Worm (Caenorhabditis elegans) whole organism, mixed stage, embryonic: Measurements from ENCODE around the gene srw-77.

Source experiments
- M03D4.4 ChIP-seq: sonication (generic microtip); optimal IDR thresholded peaks from 2 replicates; lab custom pipeline; 2017; ENCODE audit warnings: mild to moderate bottlenecking, missing genetic modification characterization, missing compliant biosample characterization
- bed-3 ChIP-seq: fragments of 200-800 bp; sonication (Bioruptor generic); optimal IDR thresholded peaks from 3 replicates; lab custom pipeline; 2018; ENCODE audit warnings: mild to moderate bottlenecking, missing genetic modification characterization, moderate library complexity, missing compliant biosample characterization
- blmp-1 ChIP-seq: fragments of 150-350 bp; optimal IDR thresholded peaks from 2 replicates; lab custom pipeline; 2014; ENCODE audit warnings: missing biosample characterization, missing genetic modification characterization
- ceh-39 ChIP-seq: fragments of 150-350 bp; optimal IDR thresholded peaks from 2 replicates; lab custom pipeline; 2014; ENCODE audit warnings: missing biosample characterization, missing genetic modification characterization
- ceh-43 ChIP-seq: fragments of 200-800 bp; sonication (Bioruptor generic); optimal IDR thresholded peaks from 2 replicates; lab custom pipeline; 2018; ENCODE audit warnings: mild to moderate bottlenecking, missing genetic modification characterization, moderate library complexity, missing compliant biosample characterization
- ceh-83 ChIP-seq: fragments of 200-800 bp; sonication (Bioruptor generic); optimal IDR thresholded peaks from 2 replicates; lab custom pipeline; 2018; ENCODE audit warnings: mild to moderate bottlenecking, missing genetic modification characterization, missing compliant biosample characterization
- ces-1 ChIP-seq: fragments of 150-350 bp; optimal IDR thresholded peaks from 2 replicates; lab custom pipeline; 2014; ENCODE audit warnings: missing biosample characterization, missing genetic modification reagents, missing genetic modification characterization
- cnd-1 ChIP-seq: fragments of 200-800 bp; sonication (Bioruptor generic); optimal IDR thresholded peaks from 2 replicates; lab custom pipeline; 2018; ENCODE audit warnings: mild to moderate bottlenecking, missing genetic modification characterization, missing compliant biosample characterization
- drap-1 ChIP-seq: fragments of 200-800 bp; sonication (Bioruptor generic); optimal IDR thresholded peaks from 3 replicates; lab custom pipeline; 2018; ENCODE audit warnings: mild to moderate bottlenecking, missing genetic modification characterization, missing compliant biosample characterization
- elt-1 ChIP-seq: sonication (generic microtip); optimal IDR thresholded peaks from 2 replicates; lab custom pipeline; 2017; ENCODE audit warnings: missing genetic modification characterization, mild to moderate bottlenecking, missing compliant biosample characterization, antibody characterized with exemption, moderate library complexity, borderline replicate concordance; ENCODE audit not compliant: insufficient read depth
- elt-3 ChIP-seq: fragments of 150-350 bp; optimal IDR thresholded peaks from 2 replicates; lab custom pipeline; 2014; ENCODE audit warnings: missing biosample characterization, missing genetic modification characterization
- flh-1 ChIP-seq: fragments of 200-800 bp; sonication (Bioruptor generic); optimal IDR thresholded peaks from 2 replicates; lab custom pipeline; 2018; ENCODE audit warnings: mild to moderate bottlenecking, missing genetic modification characterization, moderate library complexity, missing compliant biosample characterization
- ham-2 ChIP-seq: fragments of 200-800 bp; sonication (Bioruptor generic); optimal IDR thresholded peaks from 2 replicates; lab custom pipeline; 2018; ENCODE audit warnings: mild to moderate bottlenecking, missing genetic modification characterization, missing compliant biosample characterization
- hlh-1 ChIP-seq: fragments of 150-350 bp; optimal IDR thresholded peaks from 2 replicates; lab custom pipeline; 2014; ENCODE audit warnings: missing biosample characterization, missing genetic modification reagents, missing genetic modification characterization
- lin-32 ChIP-seq: fragments of 200-800 bp; sonication (Bioruptor generic); optimal IDR thresholded peaks from 2 replicates; lab custom pipeline; 2018; ENCODE audit warnings: mild to moderate bottlenecking, missing genetic modification characterization, missing compliant biosample characterization
- lsy-2 ChIP-seq: fragments of 150-350 bp; optimal IDR thresholded peaks from 2 replicates; lab custom pipeline; 2014; ENCODE audit warnings: missing biosample characterization, missing genetic modification characterization
- mab-5 ChIP-seq: fragments of 150-350 bp; optimal IDR thresholded peaks from 2 replicates; lab custom pipeline; 2014; ENCODE audit warnings: missing biosample characterization, missing genetic modification characterization
- mep-1 ChIP-seq: fragments of 150-350 bp; optimal IDR thresholded peaks from 2 replicates; lab custom pipeline; 2017; ENCODE audit warnings: missing biosample characterization, missing genetic modification reagents, missing genetic modification characterization, inconsistent platforms
- mls-2 ChIP-seq: sonication (generic microtip); optimal IDR thresholded peaks from 2 replicates; lab custom pipeline; 2016; ENCODE audit warnings: mild to moderate bottlenecking, missing genetic modification characterization, moderate library complexity, missing compliant biosample characterization
- nhr-12 ChIP-seq: fragments of 150-350 bp; optimal IDR thresholded peaks from 2 replicates; lab custom pipeline; 2014; ENCODE audit warnings: missing biosample characterization, missing genetic modification characterization
- nhr-2 ChIP-seq: fragments of 150-350 bp; optimal IDR thresholded peaks from 2 replicates; lab custom pipeline; 2014; ENCODE audit warnings: missing biosample characterization, missing genetic modification characterization
- nhr-28 ChIP-seq: fragments of 150-350 bp; optimal IDR thresholded peaks from 2 replicates; lab custom pipeline; 2014; ENCODE audit warnings: missing biosample characterization, missing genetic modification characterization
- nhr-76 ChIP-seq: sonication (generic microtip); optimal IDR thresholded peaks from 2 replicates; lab custom pipeline; 2017; ENCODE audit warnings: missing biosample characterization, missing genetic modification characterization
- pha-4 ChIP-seq: fragments of 150-350 bp; optimal IDR thresholded peaks from 2 replicates; lab custom pipeline; 2018; ENCODE audit warnings: missing biosample characterization, missing genetic modification reagents, missing genetic modification characterization
- sptf-1 ChIP-seq: sonication (generic microtip); optimal IDR thresholded peaks from 2 replicates; lab custom pipeline; 2017; ENCODE audit warnings: mild to moderate bottlenecking, missing genetic modification characterization, moderate library complexity, missing compliant biosample characterization
- tbx-8 ChIP-seq: fragments of 200-800 bp; sonication (Bioruptor generic); optimal IDR thresholded peaks from 2 replicates; lab custom pipeline; 2018; ENCODE audit warnings: mild to moderate bottlenecking, missing genetic modification characterization, moderate library complexity, missing compliant biosample characterization
- unc-39 ChIP-seq: fragments of 150-350 bp; optimal IDR thresholded peaks from 2 replicates; lab custom pipeline; 2014; ENCODE audit warnings: missing biosample characterization, missing genetic modification characterization
- unc-62 ChIP-seq: fragments of 150-350 bp; optimal IDR thresholded peaks from 2 replicates; lab custom pipeline; 2014; ENCODE audit warnings: missing biosample characterization, missing genetic modification reagents, missing genetic modification characterization
- zip-8 ChIP-seq: fragments of 150-350 bp; optimal IDR thresholded peaks from 2 replicates; lab custom pipeline; 2014; ENCODE audit warnings: missing biosample characterization, missing genetic modification characterization
- ztf-11 ChIP-seq: fragments of 150-350 bp; optimal IDR thresholded peaks from 2 replicates; lab custom pipeline; 2014; ENCODE audit warnings: missing biosample characterization, missing genetic modification characterization

The srw-77 gene

DNA sequence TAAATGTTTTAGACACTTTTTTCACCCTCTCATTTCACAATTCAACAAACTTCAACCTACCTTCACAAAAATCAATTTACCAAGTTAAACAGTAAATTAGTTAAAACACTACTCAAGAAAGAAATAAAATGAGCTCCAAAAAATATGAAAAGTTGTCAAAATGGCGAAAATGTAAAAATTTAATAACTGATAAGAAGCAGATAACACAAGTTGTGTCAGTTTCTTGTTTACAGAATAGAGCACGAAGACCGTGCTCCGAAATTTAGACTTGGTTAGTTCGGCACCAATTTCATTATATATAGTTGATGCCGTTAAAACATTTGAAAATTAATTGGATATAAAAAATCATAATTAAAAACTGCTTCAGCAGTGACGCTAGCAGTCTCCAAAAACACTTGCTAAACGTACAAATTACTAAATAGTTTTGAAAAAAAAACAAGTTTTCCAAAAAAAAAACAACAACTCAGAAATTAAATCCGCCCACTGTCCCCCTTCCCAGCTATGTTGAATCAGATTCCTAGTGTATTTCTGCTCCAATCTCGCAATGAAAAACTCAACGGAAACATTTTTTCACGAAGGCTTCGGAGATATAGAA is 32.6 kb downstream of the srw-77 start, which contains the start of gene srw-54:
Gene srw-54, plus strand, starts transcription at position 545 of the 595 bp plus-strand sequence.
- TF ChIP-seq zip-8 (tag; lab: Kevin White, UChicago) (no peak), hlh-1 (no peak), flh-1 (no peak), elt-1 (tag; lab: Kevin White, UChicago) (no peak), sptf-1 (tag; lab: Kevin White, UChicago) (no peak), ceh-43 (GFP tag; lab: Kevin White, UChicago) (no peak), ces-1 (GFP tag; lab: Kevin White, UChicago) (no peak), elt-3 (tag; lab: Kevin White, UChicago) (no peak), unc-62 (no peak), mep-1 (tag; lab: Kevin White, UChicago) (no peak)
- TF ChIP-seq, all 35 proteins: peak for 0

DNA sequence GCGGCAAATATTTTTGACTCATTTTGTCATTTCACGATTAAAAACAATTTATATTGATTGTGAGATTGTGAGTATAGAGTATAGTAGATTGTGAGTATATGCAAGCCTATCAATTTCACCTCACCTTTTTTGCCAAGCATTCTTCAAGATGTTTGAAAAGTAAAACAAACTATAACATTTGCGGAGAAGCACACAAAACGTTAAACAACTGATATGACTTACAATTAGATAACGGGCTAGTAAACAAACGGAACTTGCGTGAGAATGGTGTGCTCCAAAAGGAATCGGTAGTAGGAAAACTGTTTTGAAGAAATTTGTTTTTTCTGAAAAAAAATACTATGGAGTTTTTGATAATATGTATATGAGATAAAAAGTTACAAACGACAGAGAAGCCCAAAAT is 33.4 kb downstream of the srw-77 start:
- TF ChIP-seq cnd-1 (tag; lab: Kevin White, UChicago) (no peak), ceh-39 (tag; lab: Kevin White, UChicago) (no peak), elt-1 (tag; lab: Kevin White, UChicago) (no peak), lsy-2 (tag; lab: Kevin White, UChicago) (no peak)
- TF ChIP-seq, all 35 proteins: peak for 0

DNA sequence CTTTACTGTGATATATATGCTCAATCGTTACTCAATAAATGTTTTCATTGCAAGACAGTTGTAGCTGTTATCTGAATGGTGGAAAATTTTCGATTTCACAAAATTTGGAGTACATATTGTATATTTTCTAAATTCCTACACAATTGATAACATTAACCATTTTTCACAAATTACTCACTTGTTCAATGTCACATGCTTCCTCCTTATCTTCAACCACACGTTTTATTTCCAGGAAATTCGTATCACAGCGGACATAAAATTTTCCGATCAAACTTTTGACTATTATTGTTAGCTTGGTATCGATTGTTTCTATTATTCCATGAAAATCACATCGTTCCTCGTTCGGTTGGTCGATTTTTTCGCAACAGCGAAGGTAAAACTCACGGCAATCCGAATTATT is 35.0 kb downstream of the srw-77 start:
- TF ChIP-seq unc-62: no peak
- TF ChIP-seq sptf-1 (tag; lab: Kevin White, UChicago): no peak
- no peak for TF ChIP-seq ceh-83 (GFP tag; lab: Kevin White, UChicago)
- no peak for TF ChIP-seq nhr-2 (tag; lab: Kevin White, UChicago)
- TF ChIP-seq ceh-39 (tag; lab: Kevin White, UChicago): no peak
- TF ChIP-seq M03D4.4 (tag; lab: Kevin White, UChicago): no peak
- TF ChIP-seq zip-8 (tag; lab: Kevin White, UChicago): no peak
- TF ChIP-seq cnd-1 (tag; lab: Kevin White, UChicago): no peak
- no peak for TF ChIP-seq hlh-1
- TF ChIP-seq ztf-11 (tag; lab: Kevin White, UChicago): no peak
- TF ChIP-seq nhr-12: no peak
- TF ChIP-seq elt-1 (tag; lab: Kevin White, UChicago): no peak

DNA sequence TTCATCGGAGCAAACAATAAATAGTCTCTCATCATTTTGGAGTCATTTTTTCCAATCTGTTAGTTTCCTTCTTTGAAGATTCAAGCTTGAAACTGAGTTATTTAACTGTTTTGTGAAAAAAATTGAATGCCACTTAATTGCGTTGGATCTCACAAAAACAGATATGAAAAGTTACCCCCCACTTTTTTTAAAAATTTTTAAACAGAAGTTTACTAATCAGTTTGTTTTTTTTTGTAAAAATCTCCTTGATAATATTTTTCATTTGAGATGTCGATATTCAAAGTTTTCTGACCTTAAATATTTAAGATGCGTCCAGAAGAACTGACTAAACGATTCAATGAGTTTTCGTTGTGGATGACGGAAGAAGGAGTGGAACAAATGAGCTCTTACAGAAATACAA is 37.1 kb downstream of the srw-77 start, which contains the start of gene Y32B12C.1:
Gene Y32B12C.1, plus strand, starts transcription at position 301 of the 400 bp plus-strand sequence.
- TF ChIP-seq sptf-1 (tag; lab: Kevin White, UChicago) (no peak), ham-2 (GFP tag; lab: Kevin White, UChicago) (no peak), unc-39 (tag; lab: Kevin White, UChicago) (no peak), lin-32 (GFP tag; lab: Kevin White, UChicago) (no peak), mls-2 (tag; lab: Kevin White, UChicago) (no peak), blmp-1 (no peak), zip-8 (tag; lab: Kevin White, UChicago) (no peak), nhr-2 (tag; lab: Kevin White, UChicago) (no peak), unc-62 (no peak), nhr-12 (no peak), tbx-8 (no peak), ces-1 (GFP tag; lab: Kevin White, UChicago) (no peak), elt-3 (tag; lab: Kevin White, UChicago) (no peak), M03D4.4 (tag; lab: Kevin White, UChicago) (no peak), cnd-1 (tag; lab: Kevin White, UChicago) (no peak), elt-1 (tag; lab: Kevin White, UChicago) (no peak), mab-5 (tag; lab: Kevin White, UChicago) (no peak)
- TF ChIP-seq, all 35 proteins: peak for 0

DNA sequence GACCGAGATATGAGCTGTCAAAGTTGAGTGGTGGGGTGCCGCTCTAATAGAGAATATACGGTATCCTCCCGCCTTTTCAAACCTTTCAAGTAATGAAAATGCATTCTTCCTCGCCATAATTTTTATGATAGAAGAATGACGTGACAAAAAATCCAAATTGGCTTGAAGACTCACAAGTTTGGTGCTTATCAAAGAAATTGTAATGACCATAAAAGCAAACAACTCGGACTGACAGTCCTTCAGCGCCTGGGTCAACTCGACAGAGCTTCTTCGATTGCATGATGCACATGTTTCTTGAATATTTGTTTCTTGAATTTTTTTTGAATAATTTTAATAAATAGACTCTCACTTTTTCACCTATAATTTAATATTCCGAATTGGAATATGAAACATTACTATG is 38.0 kb downstream of the srw-77 start:
- no peak for TF ChIP-seq ceh-83 (GFP tag; lab: Kevin White, UChicago)
- TF ChIP-seq sptf-1 (tag; lab: Kevin White, UChicago): no peak
- TF ChIP-seq nhr-76: no peak
- no peak for TF ChIP-seq ces-1 (GFP tag; lab: Kevin White, UChicago)
- no peak for TF ChIP-seq pha-4 (tag; lab: Kevin White, UChicago)
- TF ChIP-seq ham-2 (GFP tag; lab: Kevin White, UChicago): no peak
- TF ChIP-seq mab-5 (tag; lab: Kevin White, UChicago): no peak
- TF ChIP-seq unc-39 (tag; lab: Kevin White, UChicago): no peak
- TF ChIP-seq bed-3 (GFP tag; lab: Kevin White, UChicago): no peak
- no peak for TF ChIP-seq lsy-2 (tag; lab: Kevin White, UChicago)
- TF ChIP-seq drap-1: no peak
- no peak for TF ChIP-seq ceh-43 (GFP tag; lab: Kevin White, UChicago)
- no peak for TF ChIP-seq hlh-1
- TF ChIP-seq tbx-8: no peak
- no peak for TF ChIP-seq elt-1 (tag; lab: Kevin White, UChicago)
- no peak for TF ChIP-seq unc-62
- TF ChIP-seq blmp-1: no peak
- TF ChIP-seq nhr-28 (tag; lab: Kevin White, UChicago): no peak
